Fruit fly (Drosophila melanogaster): ENCODE measurements around the gene Rbcn-3A.
A peak's percentile ranks its signal among the peaks of the same experiment; 100 is the strongest.

Rbcn-3A gene

dm6 chrX:6265456-6265877, 10.2 kb upstream of the Rbcn-3A start (continued):
- TF ChIP-seq ssp (GFP tag; IDR thresholded peaks at IDR 0.05) (peak; percentile 84), trh (GFP tag; optimal IDR thresholded peaks at IDR 0.05) (peak; percentile 87), ab (GFP tag; optimal IDR thresholded peaks at IDR 0.05) (peak; percentile 92), NFAT (GFP tag; IDR thresholded peaks at IDR 0.05) (peak; percentile 86), Sry-δ (GFP tag; optimal IDR thresholded peaks at IDR 0.05) (peak; percentile 64), ara (GFP tag; IDR thresholded peaks at IDR 0.05) (peak; percentile 92), schlank (tag; optimal IDR thresholded peaks at IDR 0.05) (peak; percentile 92), CG12659 (GFP tag; optimal IDR thresholded peaks at IDR 0.05) (peak; percentile 97), CG15269 (tag; optimal IDR thresholded peaks at IDR 0.05) (peak; percentile 98), CG7357 (GFP tag; IDR thresholded peaks at IDR 0.05) (peak; percentile 87), CG16813 (GFP tag; IDR thresholded peaks at IDR 0.05; ENCODE audit: partially characterized antibody) (no peak), ems (GFP tag; optimal IDR thresholded peaks at IDR 0.05) (peak; percentile 96), CG17568 (GFP tag; optimal IDR thresholded peaks at IDR 0.05) (peak; percentile 91), cas (GFP tag; IDR thresholded peaks at IDR 0.05) (peak; percentile 90), CG6654 (GFP tag; optimal IDR thresholded peaks at IDR 0.05) (peak; percentile 86), stc (GFP tag; IDR thresholded peaks at IDR 0.05) (peak; percentile 95), Drgx (GFP tag; IDR thresholded peaks at IDR 0.05) (peak; percentile 95), pb (GFP tag; optimal IDR thresholded peaks at IDR 0.05) (peak; percentile 91), CG13624 (GFP tag; optimal IDR thresholded peaks at IDR 0.05) (peak; percentile 92), CkIIα-i1 (GFP tag; IDR thresholded peaks at IDR 0.05) (peak; percentile 70; the same call in 1 of the 2 replicates), CG12071 (GFP tag; optimal IDR thresholded peaks at IDR 0.05) (peak; percentile 93), CG10267 (tag; optimal IDR thresholded peaks at IDR 0.05) (peak; percentile 90), Scr (GFP tag; IDR thresholded peaks at IDR 0.05; ENCODE audit: partially characterized antibody) (0 out of 2 replicates have a peak, but pooled peaks have one; percentile 33), tll (GFP tag; optimal IDR thresholded peaks at IDR 0.05) (peak in 1 of 2 experiments; percentile 71), CG5953 (GFP tag; IDR thresholded peaks at IDR 0.05) (peak; percentile 89), her (GFP tag; optimal IDR thresholded peaks at IDR 0.05) (peak; percentile 91), CG32532 (GFP tag; IDR thresholded peaks at IDR 0.05) (peak; percentile 86), CG17612 (GFP tag; IDR thresholded peaks at IDR 0.05) (peak; percentile 87), ERR (GFP tag; optimal IDR thresholded peaks at IDR 0.05) (peak; percentile 87), HLH3B (GFP tag; IDR thresholded peaks at IDR 0.05) (peak; percentile 94), phol (tag; optimal IDR thresholded peaks at IDR 0.05) (peak; percentile 97), eve (GFP tag; optimal IDR thresholded peaks at IDR 0.05) (no peak), CG3995 (GFP tag; optimal IDR thresholded peaks at IDR 0.05) (peak; percentile 54), CG6854 (GFP tag; optimal IDR thresholded peaks at IDR 0.05) (peak; percentile 92), CG3407 (GFP tag; optimal IDR thresholded peaks at IDR 0.05) (peak; percentile 93), Ssrp (tag; optimal IDR thresholded peaks at IDR 0.05) (peak; percentile 97), CG31224 (GFP tag; IDR thresholded peaks at IDR 0.05) (peak; percentile 81), Xbp1 (GFP tag; optimal IDR thresholded peaks at IDR 0.05) (peak; percentile 97), Atf-2 (GFP tag; optimal IDR thresholded peaks at IDR 0.05) (peak; percentile 96), CG16863 (GFP tag; optimal IDR thresholded peaks at IDR 0.05) (peak; percentile 97), NC2α (GFP tag; optimal IDR thresholded peaks at IDR 0.05) (peak; percentile 92), CG2116 (GFP tag; optimal IDR thresholded peaks at IDR 0.05) (peak; percentile 84), exex (tag; optimal IDR thresholded peaks at IDR 0.05) (peak; percentile 67), Lhr (GFP tag; optimal IDR thresholded peaks at IDR 0.05) (peak; percentile 91), CG7963 (GFP tag; IDR thresholded peaks at IDR 0.05; ENCODE audit: partially characterized antibody) (no peak), CG7372 (GFP tag; IDR thresholded peaks at IDR 0.05) (peak; percentile 93), CG13775 (GFP tag; optimal IDR thresholded peaks at IDR 0.05) (peak; percentile 94), sisA (GFP tag; IDR thresholded peaks at IDR 0.05) (peak; percentile 95), CG16815 (GFP tag; optimal IDR thresholded peaks at IDR 0.05) (peak; percentile 94), Med (GFP tag) (peak; percentile 99), dmrt99B (tag; optimal IDR thresholded peaks at IDR 0.05) (peak; percentile 99)
